Fruit fly (Drosophila melanogaster): ENCODE data around the gene Ge-1.

Gene Ge-1

dm6 chr2L:11100516-11101061 lies at the start of gene Ge-1:
TSS of gene Ge-1 (minus strand) at chr2L:11100888.
- TF ChIP-seq Dll (optimal IDR thresholded peaks at IDR 0.05) (no peak), EcR (GFP tag; optimal IDR thresholded peaks at IDR 0.05) (no peak)

DNA sequence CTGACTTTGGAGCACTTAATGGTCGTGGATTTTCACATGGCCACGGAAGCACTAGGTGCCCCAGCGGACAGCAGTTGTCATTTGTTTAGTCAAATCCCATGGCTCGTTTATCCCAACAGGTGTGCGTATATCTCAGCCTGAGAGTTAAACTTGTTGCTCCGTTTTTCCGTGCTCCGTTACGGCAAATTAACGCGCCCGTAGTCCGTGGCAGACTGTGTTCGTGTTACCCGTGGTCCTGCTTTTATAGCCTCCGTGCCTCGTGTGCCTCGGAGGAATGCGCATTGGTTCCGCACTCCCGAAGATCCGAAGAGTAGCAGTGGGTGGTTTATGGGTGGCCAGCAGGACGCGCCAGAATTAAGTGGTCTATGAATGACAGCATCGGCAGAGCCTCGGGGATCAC lies 48.3 kb upstream of the Ge-1 start, which contains the start of gene Gyc32E:
Gyc32E (minus strand) TSS at position 133 of the 400 bp plus-strand sequence.
- TF ChIP-seq pan (optimal IDR thresholded peaks at IDR 0.05) = no peak
- TF ChIP-seq usp (GFP tag; optimal IDR thresholded peaks at IDR 0.05) = no peak
- TF ChIP-seq EcR (GFP tag; optimal IDR thresholded peaks at IDR 0.05) = no peak
- TF ChIP-seq Dll (optimal IDR thresholded peaks at IDR 0.05) = no peak
- TF ChIP-seq psq (optimal IDR thresholded peaks at IDR 0.05) = no peak
- no peak for TF ChIP-seq CG8478 (optimal IDR thresholded peaks at IDR 0.05)

DNA sequence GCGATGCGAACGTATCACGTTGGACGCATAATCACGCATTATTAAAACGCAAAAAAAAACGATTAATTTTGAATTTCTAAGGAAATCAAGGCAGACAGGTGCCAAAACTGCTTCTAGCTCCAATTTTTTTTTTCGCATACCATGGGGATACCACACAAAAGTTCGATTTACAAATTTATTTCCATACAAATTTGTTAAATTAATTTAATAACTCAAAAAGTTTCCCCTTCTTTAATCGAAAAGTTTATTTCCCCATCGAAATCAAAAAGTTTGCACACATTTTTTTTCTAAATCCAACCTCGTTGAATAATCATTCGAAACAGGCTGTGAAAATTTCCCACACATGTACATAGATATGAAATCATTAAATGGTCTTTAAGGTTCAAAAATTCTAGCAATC lies 44.6 kb upstream of the Ge-1 start, which contains the start of gene CG31867:
CG31867 (minus strand) TSS at position 101 of the 400 bp plus-strand sequence.
- TF ChIP-seq EcR (GFP tag; optimal IDR thresholded peaks at IDR 0.05) (no peak), Dll (optimal IDR thresholded peaks at IDR 0.05) (no peak), pan (optimal IDR thresholded peaks at IDR 0.05) (no peak), usp (GFP tag; optimal IDR thresholded peaks at IDR 0.05) (no peak), CG8478 (optimal IDR thresholded peaks at IDR 0.05) (no peak)

- no peak for TF ChIP-seq Dll (optimal IDR thresholded peaks at IDR 0.05)
- no peak for TF ChIP-seq EcR (GFP tag; optimal IDR thresholded peaks at IDR 0.05)
- TF ChIP-seq CG8478 (optimal IDR thresholded peaks at IDR 0.05) = no peak
- no peak for TF ChIP-seq psq (optimal IDR thresholded peaks at IDR 0.05)
- TF ChIP-seq pan (optimal IDR thresholded peaks at IDR 0.05) = no peak
- no peak for TF ChIP-seq usp (GFP tag; optimal IDR thresholded peaks at IDR 0.05)
These were observed 35.4 kb upstream of the Ge-1 start, which contains the start of gene hgo for dm6 chr2L:11136093-11136492. TSS of gene hgo (plus strand) at chr2L:11136393.

DNA sequence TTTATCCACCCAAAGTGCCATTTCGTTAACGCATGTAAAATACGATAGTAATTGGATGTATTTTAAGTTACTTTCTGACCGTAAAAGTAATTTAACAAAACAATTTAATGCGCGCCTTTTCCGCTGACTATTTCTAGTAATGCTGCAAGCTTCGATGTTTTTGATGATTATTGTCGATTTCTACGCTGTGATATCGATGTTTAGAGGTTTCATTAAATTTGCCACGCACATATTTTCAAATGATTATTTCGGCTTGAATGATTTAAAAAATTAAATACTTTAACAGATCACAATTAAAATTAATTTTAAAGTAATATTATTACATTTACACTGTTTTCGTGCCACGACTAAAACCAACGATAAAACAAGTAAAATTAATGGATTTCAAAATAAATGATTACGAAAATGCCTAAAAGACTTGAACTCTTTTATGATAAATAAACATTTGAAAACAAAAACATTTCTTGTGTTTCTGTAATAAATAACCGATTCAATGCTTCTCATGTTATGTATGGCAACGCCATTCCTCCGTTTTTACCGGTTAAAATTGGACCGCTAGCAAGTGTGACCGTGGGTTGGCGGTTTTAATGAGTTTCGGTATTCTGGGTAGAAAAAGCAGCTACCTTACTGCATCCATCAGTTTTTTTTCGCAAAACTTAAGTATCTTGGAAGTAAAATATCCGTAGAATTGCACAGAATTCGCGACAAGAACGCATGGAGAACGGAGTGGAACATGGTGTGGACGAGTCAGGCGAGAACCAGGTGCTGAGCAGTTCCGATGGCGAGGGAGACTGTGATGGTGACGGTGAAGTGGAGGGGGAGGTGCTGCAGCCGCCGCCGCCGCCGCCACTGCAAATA lies 29.7 kb upstream of the Ge-1 start, which contains the start of the genes RfC38 and CG4751:
RfC38 (minus strand) TSS at position 495 of the 858 bp plus-strand sequence.
CG4751 (plus strand) TSS at position 587 of the 858 bp plus-strand sequence.
- TF ChIP-seq psq (optimal IDR thresholded peaks at IDR 0.05) (no peak), usp (GFP tag; optimal IDR thresholded peaks at IDR 0.05) (no peak), Dll (optimal IDR thresholded peaks at IDR 0.05) (no peak), pan (optimal IDR thresholded peaks at IDR 0.05) (no peak), EcR (GFP tag; optimal IDR thresholded peaks at IDR 0.05) (no peak), CG8478 (optimal IDR thresholded peaks at IDR 0.05) (no peak)

DNA sequence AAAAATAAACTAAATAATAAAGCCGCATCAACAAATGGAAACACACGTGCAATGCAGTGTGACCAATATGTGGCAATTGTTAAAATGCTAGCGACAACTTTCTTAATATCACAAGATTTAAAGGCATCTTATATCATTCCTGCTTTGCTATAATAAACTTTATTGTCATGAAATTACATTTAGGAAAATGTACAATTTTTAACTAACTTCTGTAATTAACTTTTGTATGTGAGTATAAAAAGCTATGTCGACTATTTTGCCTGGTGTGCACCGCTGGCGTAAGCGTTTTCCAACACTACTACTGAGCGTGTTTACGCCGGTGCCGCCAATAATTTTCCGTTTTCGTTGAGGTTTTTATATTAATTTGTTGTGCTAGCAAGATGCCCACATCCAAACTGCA lies 22.8 kb upstream of the Ge-1 start, which contains the start of the genes Csl4 and Nup160:
Csl4 (minus strand) TSS at position 69 of the 400 bp plus-strand sequence.
Nup160 (plus strand) TSS at position 279 of the 400 bp plus-strand sequence.
- TF ChIP-seq usp (GFP tag; optimal IDR thresholded peaks at IDR 0.05) = no peak
- TF ChIP-seq psq (optimal IDR thresholded peaks at IDR 0.05) = no peak

- TF ChIP-seq Dll (optimal IDR thresholded peaks at IDR 0.05) = no peak
- no peak for TF ChIP-seq CG8478 (optimal IDR thresholded peaks at IDR 0.05)
- no peak for TF ChIP-seq pan (optimal IDR thresholded peaks at IDR 0.05)
These were observed 20.9 kb upstream of the Ge-1 start, which contains the start of gene Dnaaf4 for dm6 chr2L:11121614-11122013. TSS of gene Dnaaf4 (minus strand) at chr2L:11121714.

- TF ChIP-seq Dll (optimal IDR thresholded peaks at IDR 0.05) (no peak), pan (optimal IDR thresholded peaks at IDR 0.05) (no peak), CG8478 (optimal IDR thresholded peaks at IDR 0.05) (no peak), psq (optimal IDR thresholded peaks at IDR 0.05) (no peak), EcR (GFP tag; optimal IDR thresholded peaks at IDR 0.05) (no peak), usp (GFP tag; optimal IDR thresholded peaks at IDR 0.05) (no peak)
These were observed 19.4 kb upstream of the Ge-1 start, which contains the start of gene CG6230 for dm6 chr2L:11119966-11120517. TSS of gene CG6230 (minus strand) at chr2L:11120319.

DNA sequence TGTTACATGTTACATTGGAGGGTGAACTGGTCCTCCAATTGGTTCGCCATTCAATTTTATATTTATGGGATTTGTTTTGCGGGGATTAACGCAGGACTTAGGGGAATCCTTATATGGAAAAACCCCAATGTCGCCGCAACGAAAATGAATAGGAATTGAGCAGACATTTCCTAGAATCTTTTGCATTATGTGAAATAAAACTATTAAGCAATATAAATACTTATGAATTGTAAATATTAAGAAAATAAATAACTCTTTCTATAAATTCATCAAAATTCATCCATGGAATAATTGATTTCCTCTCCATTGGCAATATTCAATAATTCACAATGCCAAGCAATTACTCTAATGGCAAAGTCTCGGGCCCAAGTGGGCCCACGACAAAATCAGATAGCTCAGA lies 13.0 kb upstream of the Ge-1 start, which contains the start of gene Gr32a:
Gr32a (plus strand) TSS at position 301 of the 400 bp plus-strand sequence.
- TF ChIP-seq Dll (optimal IDR thresholded peaks at IDR 0.05) (no peak), EcR (GFP tag; optimal IDR thresholded peaks at IDR 0.05) (no peak), CG8478 (optimal IDR thresholded peaks at IDR 0.05) (no peak), psq (optimal IDR thresholded peaks at IDR 0.05) (no peak), pan (optimal IDR thresholded peaks at IDR 0.05) (no peak), usp (GFP tag; optimal IDR thresholded peaks at IDR 0.05) (no peak)

dm6 chr2L:11113011-11113528 lies 12.4 kb upstream of the Ge-1 start, which contains the start of gene Idua:
TSS of gene Idua (minus strand) at chr2L:11113061.
- TF ChIP-seq usp (GFP tag; optimal IDR thresholded peaks at IDR 0.05) (no peak), CG8478 (optimal IDR thresholded peaks at IDR 0.05) (no peak), psq (optimal IDR thresholded peaks at IDR 0.05) (no peak), pan (optimal IDR thresholded peaks at IDR 0.05) (no peak), Dll (optimal IDR thresholded peaks at IDR 0.05) (no peak), EcR (GFP tag; optimal IDR thresholded peaks at IDR 0.05) (no peak)

DNA sequence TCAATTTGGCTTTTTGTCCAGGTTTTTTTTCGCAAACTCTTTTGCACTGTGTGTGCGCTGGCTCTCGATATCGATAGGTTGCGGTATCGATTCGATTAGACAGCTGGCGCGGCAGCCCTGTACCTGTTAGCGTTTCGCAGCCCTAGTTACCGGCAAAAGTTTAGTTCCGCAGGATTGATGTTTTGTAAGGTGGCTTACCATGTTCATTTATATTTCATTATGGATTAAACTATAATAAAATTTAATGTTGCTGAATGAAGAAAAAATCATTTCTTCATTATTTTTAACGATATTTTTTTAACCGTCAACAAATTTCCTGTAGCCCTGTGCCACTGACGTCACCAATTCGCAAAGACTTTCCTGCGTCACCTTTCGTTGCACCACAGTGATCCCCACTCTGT lies 5.9 kb upstream of the Ge-1 start, which contains the start of gene Reps:
Reps (minus strand) TSS at position 84 of the 401 bp plus-strand sequence.
- no peak for TF ChIP-seq EcR (GFP tag; optimal IDR thresholded peaks at IDR 0.05)
- TF ChIP-seq usp (GFP tag; optimal IDR thresholded peaks at IDR 0.05) = no peak
- TF ChIP-seq CG8478 (optimal IDR thresholded peaks at IDR 0.05) = no peak
- TF ChIP-seq pan (optimal IDR thresholded peaks at IDR 0.05) = no peak
- no peak for TF ChIP-seq psq (optimal IDR thresholded peaks at IDR 0.05)
- no peak for TF ChIP-seq Dll (optimal IDR thresholded peaks at IDR 0.05)

Measured in whole organism.